Worm (Caenorhabditis elegans) whole organism, mixed stage, embryonic: Measurements from ENCODE around the gene nlp-13.

ENCODE experiments used
- elt-3 ChIP-seq: fragments of 150-350 bp; optimal IDR thresholded peaks from 2 replicates; lab custom pipeline; 2014; ENCODE audit warnings: missing biosample characterization, missing genetic modification characterization
- pha-4 ChIP-seq: fragments of 150-350 bp; optimal IDR thresholded peaks from 2 replicates; lab custom pipeline; 2018; ENCODE audit warnings: missing biosample characterization, missing genetic modification reagents, missing genetic modification characterization

- TF ChIP-seq pha-4 (tag; lab: Kevin White, UChicago) (no peak), elt-3 (tag; lab: Kevin White, UChicago) (no peak)
Measured at ce11 chrV:4242431-4242830, 6.2 kb downstream of the nlp-13 start, which contains the start of gene srt-12.
